Worm (Caenorhabditis elegans): ENCODE data around the gene F59E11.5.

The F59E11.5 gene

ce11 chrV:8984783-8985182 lies 10.1 kb upstream of the F59E11.5 start:
- TF ChIP-seq nhr-43 (tag; optimal IDR thresholded peaks at IDR 0.05; ENCODE audit: poor library complexity, severe bottlenecking) (no peak), jun-1 (tag; optimal IDR thresholded peaks at IDR 0.05) (no peak), fos-1 (tag; optimal IDR thresholded peaks at IDR 0.05) (no peak), ztf-11 (tag; optimal IDR thresholded peaks at IDR 0.05) (no peak), tbx-2 (tag; optimal IDR thresholded peaks at IDR 0.05) (no peak)

ce11 chrV:8985740-8986139 lies 9.2 kb upstream of the F59E11.5 start, which contains the start of gene str-85:
Gene str-85, minus strand, starts transcription at chrV:8985840.
- TF ChIP-seq lin-15B (tag; optimal IDR thresholded peaks at IDR 0.05) (no peak), nhr-237 (tag; optimal IDR thresholded peaks at IDR 0.05) (no peak), ceh-9 (tag; optimal IDR thresholded peaks at IDR 0.05) (no peak), ztf-4 (tag; optimal IDR thresholded peaks at IDR 0.05) (no peak), elt-2 (tag; optimal IDR thresholded peaks at IDR 0.05) (no peak), ceh-82 (tag; optimal IDR thresholded peaks at IDR 0.05) (no peak), sea-2 (GFP tag; optimal IDR thresholded peaks at IDR 0.05) (no peak), ZK546.5 (tag; optimal IDR thresholded peaks at IDR 0.05) (no peak), nhr-23 (tag; optimal IDR thresholded peaks at IDR 0.05) (no peak), ceh-28 (tag; optimal IDR thresholded peaks at IDR 0.05) (no peak), pha-4 (tag; optimal IDR thresholded peaks at IDR 0.05) (no peak)

- TF ChIP-seq skn-1 (tag; optimal IDR thresholded peaks at IDR 0.05) (no peak), pqm-1 (tag; optimal IDR thresholded peaks at IDR 0.05) (no peak), nhr-11 (tag; optimal IDR thresholded peaks at IDR 0.05) (no peak), pha-4 (tag; optimal IDR thresholded peaks at IDR 0.05) (no peak), ama-1 (optimal IDR thresholded peaks at IDR 0.05) (no peak), unc-39 (tag; optimal IDR thresholded peaks at IDR 0.05) (no peak), R02D3.7 (tag; optimal IDR thresholded peaks at IDR 0.05) (no peak), lin-15B (tag; optimal IDR thresholded peaks at IDR 0.05) (no peak), ceh-28 (tag; optimal IDR thresholded peaks at IDR 0.05) (no peak), ceh-82 (tag; optimal IDR thresholded peaks at IDR 0.05) (no peak), ztf-4 (tag; optimal IDR thresholded peaks at IDR 0.05) (no peak)
Measured at ce11 chrV:8988104-8988503, 6.8 kb upstream of the F59E11.5 start, which contains the start of gene str-87. Gene str-87, minus strand, starts transcription at chrV:8988204.

- TF ChIP-seq nhr-25 (tag; optimal IDR thresholded peaks at IDR 0.05) (peak; percentile 40), R02D3.7 (tag; optimal IDR thresholded peaks at IDR 0.05) (no peak)
Measured at ce11 chrV:8990194-8990649, 4.7 kb upstream of the F59E11.5 start, which contains the start of gene F59E11.7. Gene F59E11.7, plus strand, starts transcription at chrV:8990244.

- TF ChIP-seq ceh-28 (tag; optimal IDR thresholded peaks at IDR 0.05) (no peak), nhr-67 (tag; optimal IDR thresholded peaks at IDR 0.05) (no peak), ceh-9 (tag; optimal IDR thresholded peaks at IDR 0.05) (no peak), nhr-23 (tag; optimal IDR thresholded peaks at IDR 0.05) (no peak)
Measured at ce11 chrV:8991679-8992078, 3.2 kb upstream of the F59E11.5 start, which contains the start of gene F59E11.6. Gene F59E11.6, plus strand, starts transcription at chrV:8991789.

ce11 chrV:8994272-8994671 lies 629 bp upstream of the F59E11.5 start:
- TF ChIP-seq elt-3 (tag; optimal IDR thresholded peaks at IDR 0.05): peak in 2 of 3 experiments; percentile 21 to 33
- no peak for TF ChIP-seq ztf-11 (tag; optimal IDR thresholded peaks at IDR 0.05)
- TF ChIP-seq R02D3.7 (tag; optimal IDR thresholded peaks at IDR 0.05): no peak
- TF ChIP-seq tbx-2 (tag; optimal IDR thresholded peaks at IDR 0.05): no peak
- no peak for TF ChIP-seq fos-1 (tag; optimal IDR thresholded peaks at IDR 0.05)
- TF ChIP-seq pha-4 (tag; optimal IDR thresholded peaks at IDR 0.05): no peak
- no peak for TF ChIP-seq unc-62 (GFP tag; optimal IDR thresholded peaks at IDR 0.05)
- peak; percentile 68 for TF ChIP-seq nhr-43 (tag; optimal IDR thresholded peaks at IDR 0.05; ENCODE audit: poor library complexity, severe bottlenecking)
- no peak for TF ChIP-seq ceh-28 (tag; optimal IDR thresholded peaks at IDR 0.05)
- TF ChIP-seq nhr-25 (tag; optimal IDR thresholded peaks at IDR 0.05): peak; percentile 16
- TF ChIP-seq zag-1 (tag; optimal IDR thresholded peaks at IDR 0.05): no peak
- TF ChIP-seq nhr-23 (tag; optimal IDR thresholded peaks at IDR 0.05): peak; percentile 52
- TF ChIP-seq ZK546.5 (tag; optimal IDR thresholded peaks at IDR 0.05): no peak
- TF ChIP-seq elt-2 (tag; optimal IDR thresholded peaks at IDR 0.05): no peak

- no peak for TF ChIP-seq jun-1 (tag; optimal IDR thresholded peaks at IDR 0.05)
- no peak for TF ChIP-seq pha-4 (tag; optimal IDR thresholded peaks at IDR 0.05)
- no peak for TF ChIP-seq daf-12 (tag; optimal IDR thresholded peaks at IDR 0.05)
- TF ChIP-seq nhr-76 (tag; optimal IDR thresholded peaks at IDR 0.05): no peak
- TF ChIP-seq nhr-11 (tag; optimal IDR thresholded peaks at IDR 0.05): no peak
- no peak for TF ChIP-seq nhr-12 (tag; optimal IDR thresholded peaks at IDR 0.05)
- no peak for TF ChIP-seq lin-39 (tag; optimal IDR thresholded peaks at IDR 0.05)
- TF ChIP-seq unc-39 (tag; optimal IDR thresholded peaks at IDR 0.05): no peak
- no peak for TF ChIP-seq fkh-10 (GFP tag; optimal IDR thresholded peaks at IDR 0.05)
Measured at ce11 chrV:9001175-9001574, 6.3 kb downstream of the F59E11.5 start, which contains the start of gene F59E11.2. Gene F59E11.2, plus strand, starts transcription at chrV:9001475.

Measured in whole organism, L3 larva.